Worm (Caenorhabditis elegans) whole organism, early embryonic: ENCODE results near the gene F08G5.3.

ENCODE experiments used
- B0310.2 ChIP-seq: sonication (generic microtip); optimal IDR thresholded peaks from 2 replicates; lab custom pipeline; 2016; ENCODE audit warnings: mild to moderate bottlenecking, missing genetic modification characterization, missing compliant biosample characterization
- F13C5.2 ChIP-seq: sonication (generic microtip); optimal IDR thresholded peaks from 2 replicates; lab custom pipeline; 2017; ENCODE audit warnings: mild to moderate bottlenecking, missing genetic modification characterization, inconsistent platforms, missing compliant biosample characterization
- aly-1 ChIP-seq: sonication (generic microtip); optimal IDR thresholded peaks from 2 replicates; lab custom pipeline; 2016; ENCODE audit warnings: missing genetic modification characterization, missing compliant biosample characterization
- ama-1 ChIP-seq: fragments of 150-350 bp; optimal IDR thresholded peaks from 2 replicates; lab custom pipeline; 2014
- ceh-13 ChIP-seq: fragments of 200-800 bp; sonication (Bioruptor generic); optimal IDR thresholded peaks from 2 replicates; lab custom pipeline; 2018; ENCODE audit warnings: mild to moderate bottlenecking, missing genetic modification characterization, missing compliant biosample characterization
- ceh-36 ChIP-seq: sonication (generic microtip); optimal IDR thresholded peaks from 2 replicates; lab custom pipeline; 2016; ENCODE audit warnings: missing genetic modification characterization, inconsistent platforms, missing compliant biosample characterization
- ets-7 ChIP-seq: sonication (generic microtip); optimal IDR thresholded peaks from 2 replicates; lab custom pipeline; 2016; ENCODE audit warnings: missing genotype, missing genetic modification characterization, missing compliant biosample characterization
- flt-1 ChIP-seq: fragments of 200-800 bp; sonication (Bioruptor generic); IDR thresholded peaks from 2 replicates; pipeline ENCODE4 v1.3.6; 2022; ENCODE audit warnings: missing genetic modification characterization, missing compliant biosample characterization
- hmbx-1 ChIP-seq: sonication (generic microtip); optimal IDR thresholded peaks from 2 replicates; lab custom pipeline; 2016; ENCODE audit warnings: mild to moderate bottlenecking, missing genetic modification characterization, missing compliant biosample characterization
- hmg-4 ChIP-seq: fragments of 200-800 bp; sonication (Bioruptor generic); optimal IDR thresholded peaks from 2 replicates; lab custom pipeline; 2018; ENCODE audit warnings: mild to moderate bottlenecking, missing genetic modification characterization, missing compliant biosample characterization
- hnd-1 ChIP-seq: sonication (generic microtip); optimal IDR thresholded peaks from 2 replicates; lab custom pipeline; 2016; ENCODE audit warnings: missing genetic modification characterization, missing compliant biosample characterization
- pes-1 ChIP-seq: fragments of 200-800 bp; sonication (Bioruptor generic); IDR thresholded peaks from 2 replicates; pipeline ENCODE4 v1.3.6; 2022; ENCODE audit warnings: missing genetic modification reagents, missing genetic modification characterization, missing compliant biosample characterization
- scrt-1 ChIP-seq: fragments of 200-800 bp; sonication (Bioruptor generic); IDR thresholded peaks from 2 replicates; pipeline ENCODE4 v1.3.6; 2022; ENCODE audit warnings: missing genetic modification characterization, missing compliant biosample characterization
- sea-1 ChIP-seq: fragments of 200-800 bp; sonication (Bioruptor generic); conservative IDR thresholded peaks from 2 replicates; pipeline ENCODE4 v1.3.6; 2022; ENCODE audit warnings: missing genetic modification characterization, missing compliant biosample characterization
- tbx-11 ChIP-seq: fragments of 200-800 bp; sonication (Bioruptor generic); IDR thresholded peaks from 2 replicates; pipeline ENCODE4 v1.3.6; 2022; ENCODE audit warnings: missing genetic modification characterization, missing compliant biosample characterization
- tbx-37 ChIP-seq: fragments of 200-800 bp; sonication (Bioruptor generic); conservative IDR thresholded peaks from 2 replicates; pipeline ENCODE4 v1.3.6; 2022; ENCODE audit warnings: missing genetic modification reagents, missing genetic modification characterization, missing compliant biosample characterization
- tra-4 ChIP-seq: sonication (generic microtip); optimal IDR thresholded peaks from 2 replicates; lab custom pipeline; 2017; ENCODE audit warnings: missing genetic modification characterization, missing compliant biosample characterization

The F08G5.3 gene

ce11 chrIV:12417536-12418195 is at the start of gene F08G5.3:
Gene F08G5.3, minus strand, starts transcription at chrIV:12417586.
- peak; percentile 0 for TF ChIP-seq F13C5.2 (tag; lab: Kevin White, UChicago)
- peak; percentile 43; the same call in 1 of the 2 replicates for TF ChIP-seq flt-1 (GFP tag; lab: Robert Waterston, UW)
- no peak for TF ChIP-seq tbx-11 (GFP tag; lab: Robert Waterston, UW)
- TF ChIP-seq sea-1: 0 out of 2 replicates have a peak, but pooled peaks have one; percentile 9
- peak; percentile 57; the same call in 1 of the 2 replicates for TF ChIP-seq scrt-1 (GFP tag; lab: Robert Waterston, UW)
- TF ChIP-seq pes-1 (GFP tag; lab: Robert Waterston, UW): peak; percentile 77
- 0 out of 2 replicates have a peak, but pooled peaks have one; percentile 15 for TF ChIP-seq tbx-37
- TF ChIP-seq ceh-13 (GFP tag; lab: Kevin White, UChicago): no peak

DNA sequence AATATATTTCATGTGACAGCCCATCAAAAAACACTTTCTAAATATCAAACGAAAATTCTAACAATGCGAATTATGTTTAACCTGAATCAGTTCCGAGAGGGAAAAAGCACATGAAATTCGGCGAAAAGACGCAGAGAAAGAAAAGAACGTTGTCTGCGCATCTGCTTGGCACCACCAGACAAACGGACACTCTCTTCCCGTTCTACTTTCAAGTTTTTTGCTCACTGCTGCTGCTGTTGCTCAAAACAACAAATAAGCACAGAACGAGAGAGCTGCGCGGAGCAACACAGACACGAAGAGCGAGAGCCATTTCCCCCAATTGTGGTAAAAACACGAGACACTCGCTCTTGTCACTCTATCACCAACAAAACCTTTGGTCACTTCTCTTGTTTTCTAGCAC is 47.4 kb upstream of the F08G5.3 start:
- TF ChIP-seq hmbx-1: no peak
- TF ChIP-seq pes-1 (GFP tag; lab: Robert Waterston, UW): no peak
- TF ChIP-seq ceh-13 (GFP tag; lab: Kevin White, UChicago): no peak
- no peak for TF ChIP-seq ama-1 (lab: Kevin White, UChicago)
- no peak for TF ChIP-seq F13C5.2 (tag; lab: Kevin White, UChicago)
- TF ChIP-seq tra-4 (tag; lab: Kevin White, UChicago): no peak
- no peak for TF ChIP-seq tbx-37
- no peak for TF ChIP-seq flt-1 (GFP tag; lab: Robert Waterston, UW)
- no peak for TF ChIP-seq aly-1 (tag; lab: Kevin White, UChicago)
- TF ChIP-seq scrt-1 (GFP tag; lab: Robert Waterston, UW): no peak
- no peak for TF ChIP-seq tbx-11 (GFP tag; lab: Robert Waterston, UW)
- TF ChIP-seq ceh-36 (tag; lab: Kevin White, UChicago): no peak
- no peak for TF ChIP-seq hnd-1 (tag; lab: Kevin White, UChicago)
- no peak for TF ChIP-seq B0310.2 (tag; lab: Kevin White, UChicago)
- TF ChIP-seq sea-1: no peak
- no peak for TF ChIP-seq hmg-4 (GFP tag; lab: Kevin White, UChicago)
- TF ChIP-seq ets-7 (tag; lab: Kevin White, UChicago): no peak

DNA sequence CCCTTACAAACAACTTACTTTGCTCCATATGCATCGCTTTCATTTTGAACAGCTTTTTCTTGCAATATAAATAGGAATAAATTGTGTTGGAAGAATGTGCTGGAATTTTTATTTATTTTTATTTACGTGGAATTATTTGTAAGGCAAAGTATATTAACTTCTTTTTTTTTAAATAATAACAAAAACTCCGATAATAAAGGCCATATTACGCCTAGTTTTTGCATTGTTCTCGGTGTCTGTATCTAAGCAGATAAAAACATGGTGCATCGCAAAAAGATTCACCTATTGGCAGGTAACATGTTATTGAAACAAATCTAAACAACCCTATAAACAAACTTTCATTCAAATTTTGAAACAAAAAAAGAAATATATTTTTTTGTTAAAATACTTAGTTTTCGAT is 46.0 kb upstream of the F08G5.3 start, which contains the start of gene C25G4.8:
Gene C25G4.8 (minus strand): TSS at position 101 of the 400 bp plus-strand sequence.
- no peak for TF ChIP-seq ets-7 (tag; lab: Kevin White, UChicago)
- TF ChIP-seq flt-1 (GFP tag; lab: Robert Waterston, UW): no peak
- TF ChIP-seq hmg-4 (GFP tag; lab: Kevin White, UChicago): no peak
- TF ChIP-seq ceh-13 (GFP tag; lab: Kevin White, UChicago): no peak
- TF ChIP-seq tbx-37: no peak
- no peak for TF ChIP-seq scrt-1 (GFP tag; lab: Robert Waterston, UW)
- TF ChIP-seq B0310.2 (tag; lab: Kevin White, UChicago): no peak
- TF ChIP-seq F13C5.2 (tag; lab: Kevin White, UChicago): no peak
- TF ChIP-seq tra-4 (tag; lab: Kevin White, UChicago): no peak
- TF ChIP-seq tbx-11 (GFP tag; lab: Robert Waterston, UW): no peak
- TF ChIP-seq hmbx-1: no peak
- TF ChIP-seq sea-1: no peak

DNA sequence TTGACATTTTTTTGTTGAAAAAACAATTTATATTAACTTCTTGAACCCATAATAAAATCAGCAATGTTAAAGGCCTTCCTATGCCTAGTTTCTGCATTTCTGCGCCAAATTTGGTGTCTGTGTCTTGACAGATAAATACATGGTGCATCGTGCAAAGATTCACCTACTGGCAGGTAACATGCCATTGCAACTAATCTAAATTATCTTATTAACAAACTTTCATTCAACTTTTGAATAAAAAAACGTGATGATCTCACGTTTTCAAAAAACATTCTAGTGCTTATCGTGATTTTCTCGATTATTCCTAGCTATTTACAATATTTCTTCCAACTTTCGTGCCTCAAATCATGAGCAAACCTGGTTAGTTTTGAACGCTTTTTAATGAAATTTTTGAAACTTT is 39.2 kb upstream of the F08G5.3 start, which contains the start of gene C25G4.7:
Gene C25G4.7 (plus strand): TSS at position 301 of the 400 bp plus-strand sequence.
- no peak for TF ChIP-seq flt-1 (GFP tag; lab: Robert Waterston, UW)
- no peak for TF ChIP-seq tbx-37
- TF ChIP-seq sea-1: no peak
- TF ChIP-seq ama-1 (lab: Kevin White, UChicago): no peak
- no peak for TF ChIP-seq aly-1 (tag; lab: Kevin White, UChicago)
- TF ChIP-seq tbx-11 (GFP tag; lab: Robert Waterston, UW): no peak
- TF ChIP-seq ets-7 (tag; lab: Kevin White, UChicago): no peak
- no peak for TF ChIP-seq ceh-36 (tag; lab: Kevin White, UChicago)
- TF ChIP-seq F13C5.2 (tag; lab: Kevin White, UChicago): no peak

DNA sequence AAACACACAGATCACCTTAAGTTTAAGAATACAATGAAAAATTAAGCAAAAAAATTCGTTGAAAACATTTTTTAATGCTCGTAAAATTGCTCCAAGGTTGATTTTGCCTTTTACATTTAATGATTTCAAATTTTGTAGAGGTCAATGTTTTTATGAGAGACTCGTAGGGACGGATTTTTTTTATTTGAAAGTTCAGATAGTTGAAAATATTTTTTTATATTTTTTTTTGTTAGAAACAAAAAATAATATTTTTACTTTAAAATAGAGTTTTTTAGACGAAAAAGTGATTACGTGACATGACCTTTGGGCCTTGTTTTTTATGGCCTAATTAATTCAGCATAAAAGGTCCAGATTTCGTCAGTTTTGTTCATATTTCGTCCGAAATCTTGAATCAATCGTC is 37.4 kb upstream of the F08G5.3 start, which contains the start of gene smz-1:
Gene smz-1 (plus strand): TSS at position 301 of the 400 bp plus-strand sequence.
- no peak for TF ChIP-seq F13C5.2 (tag; lab: Kevin White, UChicago)
- no peak for TF ChIP-seq scrt-1 (GFP tag; lab: Robert Waterston, UW)
- TF ChIP-seq ceh-36 (tag; lab: Kevin White, UChicago): no peak
- no peak for TF ChIP-seq ets-7 (tag; lab: Kevin White, UChicago)
- TF ChIP-seq pes-1 (GFP tag; lab: Robert Waterston, UW): no peak
- no peak for TF ChIP-seq tbx-11 (GFP tag; lab: Robert Waterston, UW)
- TF ChIP-seq sea-1: no peak
- no peak for TF ChIP-seq aly-1 (tag; lab: Kevin White, UChicago)
- no peak for TF ChIP-seq flt-1 (GFP tag; lab: Robert Waterston, UW)
- no peak for TF ChIP-seq hnd-1 (tag; lab: Kevin White, UChicago)
- no peak for TF ChIP-seq ceh-13 (GFP tag; lab: Kevin White, UChicago)
- no peak for TF ChIP-seq hmbx-1
- TF ChIP-seq hmg-4 (GFP tag; lab: Kevin White, UChicago): no peak
- TF ChIP-seq tbx-37: no peak
- no peak for TF ChIP-seq tra-4 (tag; lab: Kevin White, UChicago)

DNA sequence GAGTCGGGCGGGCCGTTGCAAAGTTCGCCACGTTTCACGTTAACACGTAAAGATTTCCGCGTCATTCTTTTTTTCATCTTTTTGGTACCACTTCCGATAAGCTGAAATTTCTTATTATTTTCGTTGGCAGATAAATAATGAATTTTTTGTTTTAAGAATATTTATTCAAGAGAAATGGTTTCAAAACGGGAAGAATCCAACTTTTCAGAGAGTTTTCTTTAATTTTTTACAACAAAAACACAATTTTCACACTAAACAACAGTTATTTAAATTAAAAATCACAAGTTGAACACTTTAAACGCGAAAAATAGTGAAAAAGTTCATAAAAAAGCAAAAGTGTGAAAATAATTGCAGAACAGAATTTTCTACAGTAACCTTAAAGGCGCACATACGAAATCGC is 36.7 kb upstream of the F08G5.3 start, which contains the start of gene spe-44:
Gene spe-44 (minus strand): TSS at position 101 of the 400 bp plus-strand sequence.
- TF ChIP-seq tbx-11 (GFP tag; lab: Robert Waterston, UW) (no peak), ceh-13 (GFP tag; lab: Kevin White, UChicago) (no peak), scrt-1 (GFP tag; lab: Robert Waterston, UW) (no peak), hnd-1 (tag; lab: Kevin White, UChicago) (no peak), tra-4 (tag; lab: Kevin White, UChicago) (no peak), pes-1 (GFP tag; lab: Robert Waterston, UW) (no peak), aly-1 (tag; lab: Kevin White, UChicago) (no peak), B0310.2 (tag; lab: Kevin White, UChicago) (no peak)
